ENCODE assay signal across 4 fruit fly cellular contexts in genomic region chr3L:17993759-17994158, dm6.
TF ChIP-seq lines count a peak whose summit lies in the region.

No protein-coding gene starts in this region.

- no peak for TF ChIP-seq CTCF in whole organism, embryonic (GFP tag; optimal IDR thresholded peaks at IDR 0.05; lab: Kevin White, UChicago)

TF ChIP-seq in whole organism, 6 proteins besides CTCF, POLR2A, EP300 and RAD21:
- no peak for TF ChIP-seq usp (GFP tag; optimal IDR thresholded peaks at IDR 0.05; lab: Kevin White, UChicago)
- no peak for TF ChIP-seq CG8478 (optimal IDR thresholded peaks at IDR 0.05; lab: Kevin White, UChicago)
- TF ChIP-seq psq (optimal IDR thresholded peaks at IDR 0.05; lab: Kevin White, UChicago), result no peak
- TF ChIP-seq Dll (optimal IDR thresholded peaks at IDR 0.05; lab: Kevin White, UChicago), result no peak
- TF ChIP-seq EcR (GFP tag; optimal IDR thresholded peaks at IDR 0.05; lab: Kevin White, UChicago), result peak; percentile 67 to 99
- no peak for TF ChIP-seq pan (optimal IDR thresholded peaks at IDR 0.05; lab: Kevin White, UChicago)

TF ChIP-seq in whole organism, embryonic, 481 proteins besides CTCF, POLR2A, EP300 and RAD21:
- TF ChIP-seq chinmo (GFP tag; IDR thresholded peaks at IDR 0.05; lab: Robert Waterston, UW; ENCODE audit: partially characterized antibody) (0 out of 4 replicates have a peak, but pooled peaks have one; percentile 11), CG14441 (GFP tag; IDR thresholded peaks at IDR 0.05; lab: Robert Waterston, UW) (no peak), nom (GFP tag; optimal IDR thresholded peaks at IDR 0.05; lab: Kevin White, UChicago) (peak; percentile 52), Med (GFP tag; lab: Kevin White, UChicago) (peak; percentile 25)

TF ChIP-seq in whole organism, prepupa, 60 proteins besides CTCF, POLR2A, EP300 and RAD21:
- TF ChIP-seq CG3919 (GFP tag; optimal IDR thresholded peaks at IDR 0.05; lab: Kevin White, UChicago) (peak; percentile 0), CG7368 (GFP tag; optimal IDR thresholded peaks at IDR 0.05; lab: Kevin White, UChicago) (no peak), Sox14 (GFP tag; optimal IDR thresholded peaks at IDR 0.05; lab: Kevin White, UChicago) (peak; percentile 4), CG3032 (tag; optimal IDR thresholded peaks at IDR 0.05; lab: Kevin White, UChicago) (no peak), CG11902 (GFP tag; optimal IDR thresholded peaks at IDR 0.05; lab: Kevin White, UChicago) (no peak), CG8119 (GFP tag; IDR thresholded peaks at IDR 0.05; lab: Robert Waterston, UW) (no peak), Sox15 (GFP tag; optimal IDR thresholded peaks at IDR 0.05; lab: Kevin White, UChicago) (no peak), CG4318 (GFP tag; optimal IDR thresholded peaks at IDR 0.05; lab: Kevin White, UChicago) (no peak), Eip93F (GFP tag; optimal IDR thresholded peaks at IDR 0.05; lab: Kevin White, UChicago) (no peak), fd85E (GFP tag; optimal IDR thresholded peaks at IDR 0.05; lab: Kevin White, UChicago) (no peak), CG6808 (GFP tag; optimal IDR thresholded peaks at IDR 0.05; lab: Kevin White, UChicago) (no peak), CG8632 (GFP tag; optimal IDR thresholded peaks at IDR 0.05; lab: Kevin White, UChicago) (no peak), Ets21C (GFP tag; optimal IDR thresholded peaks at IDR 0.05; lab: Kevin White, UChicago) (no peak), lz (GFP tag; optimal IDR thresholded peaks at IDR 0.05; lab: Kevin White, UChicago) (no peak), fkh (GFP tag; optimal IDR thresholded peaks at IDR 0.05; lab: Kevin White, UChicago) (no peak), Lpt (GFP tag; optimal IDR thresholded peaks at IDR 0.05; lab: Kevin White, UChicago) (peak; percentile 70), CG6792 (GFP tag; optimal IDR thresholded peaks at IDR 0.05; lab: Kevin White, UChicago) (no peak), ss (GFP tag; optimal IDR thresholded peaks at IDR 0.05; lab: Kevin White, UChicago) (peak; percentile 39 to 96), dsx (GFP tag; optimal IDR thresholded peaks at IDR 0.05; lab: Kevin White, UChicago; ENCODE audit: poor library complexity, severe bottlenecking) (peak; percentile 54), CG10631 (GFP tag; optimal IDR thresholded peaks at IDR 0.05; lab: Kevin White, UChicago) (no peak), CG34406 (GFP tag; optimal IDR thresholded peaks at IDR 0.05; lab: Kevin White, UChicago) (no peak), CG8319 (GFP tag; optimal IDR thresholded peaks at IDR 0.05; lab: Kevin White, UChicago) (no peak), CG1621 (tag; optimal IDR thresholded peaks at IDR 0.05; lab: Kevin White, UChicago) (peak; percentile 34), svp (GFP tag; lab: Kevin White, UChicago) (peak; percentile 54), Eip78C (GFP tag; lab: Kevin White, UChicago) (peak; percentile 64)

TF ChIP-seq in whole organism, pupa, 21 proteins besides CTCF, POLR2A, EP300 and RAD21:
- TF ChIP-seq CG15710 (tag; optimal IDR thresholded peaks at IDR 0.05; lab: Kevin White, UChicago), result no peak
- peak; percentile 100 for TF ChIP-seq EcR (GFP tag; optimal IDR thresholded peaks at IDR 0.05; lab: Kevin White, UChicago)
- peak; percentile 42 for TF ChIP-seq CG13204 (GFP tag; optimal IDR thresholded peaks at IDR 0.05; lab: Kevin White, UChicago)
- TF ChIP-seq CG10348 (GFP tag; IDR thresholded peaks at IDR 0.05; lab: Robert Waterston, UW), result no peak
- TF ChIP-seq gl (tag; optimal IDR thresholded peaks at IDR 0.05; lab: Kevin White, UChicago), result peak; percentile 45
- TF ChIP-seq CG14655 (GFP tag; optimal IDR thresholded peaks at IDR 0.05; lab: Kevin White, UChicago), result no peak
- no peak for TF ChIP-seq CG4496 (GFP tag; IDR thresholded peaks at IDR 0.05; lab: Robert Waterston, UW)
